Fruit fly (Drosophila melanogaster) whole organism, embryonic: ENCODE results near the gene RhoGAP5A.
A peak's percentile ranks its signal among the peaks of the same experiment; 100 is the strongest.

Source experiments
- Aef1 ChIP-seq: fragments of 200-800 bp; sonication (Bioruptor generic); IDR thresholded peaks from 3 replicates; pipeline ENCODE4 v1.3.6; 2022; ENCODE audit warnings: missing biosample characterization, missing genetic modification characterization
- BtbVII ChIP-seq: fragments of 200-800 bp; sonication (Bioruptor generic); optimal IDR thresholded peaks from 3 replicates; lab custom pipeline; 2017; ENCODE audit warnings: missing biosample characterization, mild to moderate bottlenecking, missing genetic modification characterization
- CG10267 ChIP-seq: fragments of 200-800 bp; sonication (Bioruptor generic); optimal IDR thresholded peaks from 2 replicates; lab custom pipeline; 2018; ENCODE audit warnings: missing biosample characterization, mild to moderate bottlenecking, missing genetic modification characterization, moderate library complexity
- CG10274 ChIP-seq: fragments of 200-800 bp; sonication (Bioruptor generic); optimal IDR thresholded peaks from 3 replicates; lab custom pipeline; 2017; ENCODE audit warnings: missing biosample characterization, mild to moderate bottlenecking, missing genetic modification characterization
- CG10321 ChIP-seq: fragments of 200-800 bp; sonication (Bioruptor generic); IDR thresholded peaks from 2 replicates; pipeline ENCODE4 v1.3.6; 2022; ENCODE audit warnings: missing biosample characterization, missing genetic modification characterization
- CG11696 ChIP-seq: fragments of 200-800 bp; sonication (Bioruptor generic); IDR thresholded peaks from 2 replicates; pipeline ENCODE4 v1.3.6; 2022; ENCODE audit warnings: missing biosample characterization, missing genetic modification characterization
- CG12659 ChIP-seq: fragments of 200-800 bp; sonication (Bioruptor generic); optimal IDR thresholded peaks from 3 replicates; lab custom pipeline; 2017; ENCODE audit warnings: mild to moderate bottlenecking, missing biosample characterization, missing genetic modification reagents, missing genetic modification characterization
- CG18476 ChIP-seq: fragments of 200-800 bp; sonication (Bioruptor generic); optimal IDR thresholded peaks from 2 replicates; lab custom pipeline; 2016; ENCODE audit warnings: missing biosample characterization, mild to moderate bottlenecking, missing genetic modification characterization
- CG2120 ChIP-seq: fragments of 200-800 bp; sonication (Bioruptor generic); optimal IDR thresholded peaks from 3 replicates; lab custom pipeline; 2016; ENCODE audit warnings: missing biosample characterization, missing genetic modification characterization
- CG2129 ChIP-seq: fragments of 200-800 bp; sonication (Bioruptor generic); IDR thresholded peaks from 2 replicates; pipeline ENCODE4 v1.3.6; 2022; ENCODE audit warnings: missing biosample characterization, missing genetic modification characterization; ENCODE audit not compliant: partially characterized antibody
- CG3163 ChIP-seq: fragments of 200-800 bp; sonication (Bioruptor generic); optimal IDR thresholded peaks from 3 replicates; lab custom pipeline; 2016; ENCODE audit warnings: missing biosample characterization, missing genetic modification characterization
- CG3847 ChIP-seq: fragments of 200-800 bp; sonication (Bioruptor generic); IDR thresholded peaks from 2 replicates; pipeline ENCODE4 v1.3.6; 2022; ENCODE audit warnings: missing biosample characterization, missing genetic modification characterization
- CG4730 ChIP-seq: fragments of 200-800 bp; sonication (Bioruptor generic); IDR thresholded peaks from 2 replicates; pipeline ENCODE4 v1.3.6; 2022; ENCODE audit warnings: missing biosample characterization, missing genetic modification characterization
- CG5180 ChIP-seq: fragments of 200-800 bp; sonication (Bioruptor generic); optimal IDR thresholded peaks from 3 replicates; lab custom pipeline; 2017; ENCODE audit warnings: missing biosample characterization, missing genetic modification characterization, mild to moderate bottlenecking, moderate library complexity, missing genetic modification reagents
- CG6791 ChIP-seq: fragments of 200-800 bp; sonication (Bioruptor generic); IDR thresholded peaks from 3 replicates; pipeline ENCODE4 v1.3.6; 2022; ENCODE audit warnings: missing biosample characterization, missing genetic modification characterization; ENCODE audit not compliant: partially characterized antibody
- CG7745 ChIP-seq: fragments of 200-800 bp; sonication (Bioruptor generic); optimal IDR thresholded peaks from 2 replicates; lab custom pipeline; 2018; ENCODE audit warnings: missing biosample characterization, mild to moderate bottlenecking, missing genetic modification characterization, moderate library complexity
- CG8281 ChIP-seq: fragments of 200-800 bp; sonication (Bioruptor generic); optimal IDR thresholded peaks from 2 replicates; lab custom pipeline; 2018; ENCODE audit warnings: missing biosample characterization, mild to moderate bottlenecking, missing genetic modification characterization, moderate library complexity
- CG8765 ChIP-seq: fragments of 200-800 bp; sonication (Bioruptor generic); IDR thresholded peaks from 2 replicates; pipeline ENCODE4 v1.3.6; 2022; ENCODE audit warnings: missing biosample characterization, missing genetic modification characterization
- CG9609 ChIP-seq: fragments of 200-800 bp; sonication (Bioruptor generic); optimal IDR thresholded peaks from 3 replicates; lab custom pipeline; 2016; ENCODE audit warnings: missing biosample characterization, missing genetic modification characterization
- CG9876 ChIP-seq: fragments of 200-800 bp; sonication (Bioruptor generic); optimal IDR thresholded peaks from 2 replicates; lab custom pipeline; 2016; ENCODE audit warnings: missing biosample characterization, missing genetic modification characterization
- Camta ChIP-seq: fragments of 200-800 bp; sonication (Bioruptor generic); optimal IDR thresholded peaks from 2 replicates; lab custom pipeline; 2016; ENCODE audit warnings: missing biosample characterization, missing genetic modification characterization
- Chrac-16 ChIP-seq: fragments of 200-800 bp; sonication (Bioruptor generic); optimal IDR thresholded peaks from 3 replicates; lab custom pipeline; 2016; ENCODE audit warnings: missing biosample characterization, missing genetic modification characterization
- Drgx ChIP-seq: fragments of 200-800 bp; sonication (Bioruptor generic); IDR thresholded peaks from 2 replicates; pipeline ENCODE4 v1.3.6; 2022; ENCODE audit warnings: missing biosample characterization, missing genetic modification characterization
- Elba2 ChIP-seq: fragments of 200-800 bp; sonication (Bioruptor generic); optimal IDR thresholded peaks from 3 replicates; lab custom pipeline; 2016; ENCODE audit warnings: missing biosample characterization, missing genetic modification characterization
- Fer3 ChIP-seq: fragments of 200-800 bp; sonication (Bioruptor generic); optimal IDR thresholded peaks from 2 replicates; lab custom pipeline; 2018; ENCODE audit warnings: missing biosample characterization, mild to moderate bottlenecking, missing genetic modification characterization, moderate library complexity
- NC2α ChIP-seq: fragments of 200-800 bp; sonication (Bioruptor generic); optimal IDR thresholded peaks from 2 replicates; lab custom pipeline; 2016; ENCODE audit warnings: missing biosample characterization, missing genetic modification characterization
- NC2β ChIP-seq: fragments of 200-800 bp; sonication (Bioruptor generic); optimal IDR thresholded peaks from 2 replicates; lab custom pipeline; 2016; ENCODE audit warnings: missing biosample characterization, missing genetic modification characterization
- Ptx1 ChIP-seq: fragments of 200-800 bp; sonication (Bioruptor generic); IDR thresholded peaks from 2 replicates; pipeline ENCODE4 v1.3.6; 2022; ENCODE audit warnings: missing biosample characterization, missing genetic modification characterization
- Side ChIP-seq: fragments of 200-800 bp; sonication (Bioruptor generic); optimal IDR thresholded peaks from 2 replicates; lab custom pipeline; 2016; ENCODE audit warnings: missing biosample characterization, missing genetic modification characterization
- Sox100B ChIP-seq: fragments of 200-800 bp; sonication (Bioruptor generic); optimal IDR thresholded peaks from 3 replicates; lab custom pipeline; 2018; ENCODE audit warnings: missing biosample characterization, mild to moderate bottlenecking, missing genetic modification characterization
- Sox102F ChIP-seq: fragments of 200-800 bp; sonication (Bioruptor generic); optimal IDR thresholded peaks from 2 replicates; lab custom pipeline; 2018; ENCODE audit warnings: missing biosample characterization, mild to moderate bottlenecking, missing genetic modification characterization, moderate library complexity
- Stat92E ChIP-seq, 3 experiments: fragments of >200 bp in 2 of 3; fragments of 200-800 bp in 1 of 3; sonication (Bioruptor generic) in 1 of 3; optimal IDR thresholded peaks; 2 replicates each; lab custom pipeline; 2017 to 2019; ENCODE audit warnings: missing biosample characterization in 3 of 3, missing genetic modification characterization in 3 of 3, mild to moderate bottlenecking in 1 of 3, moderate library complexity in 1 of 3
- ase ChIP-seq: fragments of 200-800 bp; sonication (Bioruptor generic); IDR thresholded peaks from 3 replicates; pipeline ENCODE4 v1.3.6; 2022; ENCODE audit warnings: missing biosample characterization, missing genetic modification characterization
- dysf ChIP-seq: fragments of 200-800 bp; sonication (Bioruptor generic); IDR thresholded peaks from 3 replicates; pipeline ENCODE4 v1.3.6; 2022; ENCODE audit warnings: missing biosample characterization, missing genetic modification characterization
- gcm2 ChIP-seq: fragments of 200-800 bp; sonication (Bioruptor generic); optimal IDR thresholded peaks from 2 replicates; lab custom pipeline; 2016; ENCODE audit warnings: missing biosample characterization, missing genetic modification characterization
- gsb ChIP-seq: fragments of 200-800 bp; sonication (Bioruptor generic); IDR thresholded peaks from 2 replicates; pipeline ENCODE4 v1.3.6; 2022; ENCODE audit warnings: missing biosample characterization, missing genetic modification characterization
- kay ChIP-seq: fragments of 200-800 bp; sonication (Bioruptor generic); optimal IDR thresholded peaks from 2 replicates; lab custom pipeline; 2016; ENCODE audit warnings: missing biosample characterization, missing genetic modification characterization
- klu ChIP-seq: fragments of 200-800 bp; sonication (Bioruptor generic); IDR thresholded peaks from 2 replicates; pipeline ENCODE4 v1.3.6; 2022; ENCODE audit warnings: missing biosample characterization, missing genetic modification characterization
- knrl ChIP-seq: fragments of 200-800 bp; sonication (Bioruptor generic); IDR thresholded peaks from 3 replicates; pipeline ENCODE4 v1.3.6; 2022; ENCODE audit warnings: missing biosample characterization, missing genetic modification characterization; ENCODE audit not compliant: partially characterized antibody
- oc ChIP-seq: fragments of 200-800 bp; sonication (Bioruptor generic); optimal IDR thresholded peaks from 2 replicates; lab custom pipeline; 2018; ENCODE audit warnings: missing biosample characterization, mild to moderate bottlenecking, missing genetic modification characterization, moderate library complexity
- p53 ChIP-seq: fragments of 200-800 bp; sonication (Bioruptor generic); optimal IDR thresholded peaks from 2 replicates; lab custom pipeline; 2016; ENCODE audit warnings: missing biosample characterization, missing genetic modification characterization
- pan ChIP-seq, 4 experiments: fragments of >200 bp in 3 of 4; fragments of 200-800 bp in 1 of 4; sonication (Bioruptor generic) in 1 of 4; optimal IDR thresholded peaks in 3 of 4; IDR thresholded peaks in 1 of 4; 2 replicates each; pipeline versions ENCODE4 v1.3.6 to Lab custom; 2017 to 2022; ENCODE audit warnings: missing biosample characterization in 2 of 4, missing genetic modification characterization in 2 of 4, mixed read lengths in 1 of 4
- pb ChIP-seq: fragments of 200-800 bp; sonication (Bioruptor generic); optimal IDR thresholded peaks from 3 replicates; lab custom pipeline; 2016; ENCODE audit warnings: missing biosample characterization, missing genetic modification characterization
- pho ChIP-seq: fragments of 200-800 bp; sonication (Bioruptor generic); optimal IDR thresholded peaks from 2 replicates; lab custom pipeline; 2016; ENCODE audit warnings: missing biosample characterization, missing genetic modification characterization
- prd ChIP-seq, 3 experiments: fragments of >200 bp in 2 of 3; fragments of 200-800 bp in 1 of 3; sonication (Bioruptor generic) in 1 of 3; optimal IDR thresholded peaks in 2 of 3; IDR thresholded peaks in 1 of 3; 2 replicates in 2 of 3; 3 replicates in 1 of 3; pipeline versions ENCODE4 v1.3.6 to Lab custom; 2017 to 2022; ENCODE audit warnings: missing biosample characterization in 1 of 3, missing genetic modification characterization in 1 of 3
- run ChIP-seq: fragments of 200-800 bp; sonication (Bioruptor generic); optimal IDR thresholded peaks from 3 replicates; lab custom pipeline; 2018; ENCODE audit warnings: missing biosample characterization, mild to moderate bottlenecking, missing genetic modification characterization
- sisA ChIP-seq: fragments of 200-800 bp; sonication (Bioruptor generic); IDR thresholded peaks from 2 replicates; pipeline ENCODE4 v1.3.6; 2022; ENCODE audit warnings: missing biosample characterization, missing genetic modification characterization
- sug ChIP-seq: fragments of 200-800 bp; optimal IDR thresholded peaks from 2 replicates; lab custom pipeline; 2019; ENCODE audit warnings: missing biosample characterization, mild to moderate bottlenecking, missing genetic modification characterization, moderate library complexity
- tgo ChIP-seq: fragments of 200-800 bp; sonication (Bioruptor generic); IDR thresholded peaks from 3 replicates; pipeline ENCODE4 v1.3.6; 2022; ENCODE audit warnings: missing biosample characterization, missing genetic modification characterization
- zen ChIP-seq: fragments of 200-800 bp; sonication (Bioruptor generic); optimal IDR thresholded peaks from 3 replicates; lab custom pipeline; 2018; ENCODE audit warnings: missing biosample characterization, mild to moderate bottlenecking, missing genetic modification characterization, moderate library complexity

Gene RhoGAP5A

DNA sequence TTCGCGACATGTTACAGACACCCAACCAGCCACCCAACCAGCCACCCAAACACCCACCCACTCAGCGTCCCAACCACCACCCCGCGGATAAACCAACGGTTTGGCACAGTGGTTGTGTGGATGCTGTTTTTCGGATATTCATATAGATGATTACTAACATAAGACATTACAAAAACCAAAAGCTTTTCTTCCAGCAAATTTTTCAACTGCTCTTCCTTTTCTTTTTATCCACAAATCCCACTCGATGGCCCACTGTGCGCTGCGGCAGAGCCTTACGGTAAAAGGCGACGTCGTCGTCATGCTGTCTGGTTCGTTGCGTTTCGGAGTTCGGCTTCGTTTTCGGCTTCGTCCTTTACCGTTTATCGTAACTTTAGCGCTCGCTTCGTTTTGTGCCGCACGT, 20.0 kb upstream of the RhoGAP5A start (continued):
- TF ChIP-seq pb (GFP tag; lab: Kevin White, UChicago), result peak; percentile 52
- TF ChIP-seq Side (GFP tag; lab: Kevin White, UChicago), result peak; percentile 50
- TF ChIP-seq zen (tag; lab: Kevin White, UChicago), result no peak
- no peak for TF ChIP-seq CG9876 (GFP tag; lab: Kevin White, UChicago)
- peak; percentile 52 for TF ChIP-seq CG9609 (GFP tag; lab: Kevin White, UChicago)
- TF ChIP-seq gsb (GFP tag; lab: Robert Waterston, UW), result no peak
- TF ChIP-seq BtbVII (GFP tag; lab: Kevin White, UChicago), result peak; percentile 62
- peak; percentile 49; the same call in 1 of the 3 replicates for TF ChIP-seq Aef1 (GFP tag; lab: Robert Waterston, UW)
- TF ChIP-seq tgo (GFP tag; lab: Robert Waterston, UW), result peak; percentile 48
- no peak for TF ChIP-seq Stat92E (GFP tag; optimal IDR thresholded peaks at IDR 0.05; lab: Kevin White, UChicago)
- no peak for TF ChIP-seq NC2α (GFP tag; lab: Kevin White, UChicago)
- TF ChIP-seq CG10267 (tag; lab: Kevin White, UChicago), result peak; percentile 8
- TF ChIP-seq Sox102F, result peak; percentile 59
- TF ChIP-seq gcm2 (GFP tag; lab: Kevin White, UChicago), result peak; percentile 8
- TF ChIP-seq CG2129, result no peak
- peak; percentile 39 for TF ChIP-seq Drgx (GFP tag; lab: Robert Waterston, UW)
- no peak for TF ChIP-seq CG10321 (GFP tag; lab: Robert Waterston, UW)
- TF ChIP-seq sug (tag; lab: Kevin White, UChicago), result peak; percentile 43
- 0 out of 2 replicates have a peak, but pooled peaks have one; percentile 16 for TF ChIP-seq CG11696
- no peak for TF ChIP-seq CG7745 (tag; lab: Kevin White, UChicago)
- peak; percentile 68 for TF ChIP-seq CG2120 (GFP tag; lab: Kevin White, UChicago)
- peak; percentile 40; the same call in 1 of the 2 replicates for TF ChIP-seq CG4730
- TF ChIP-seq Ptx1 (GFP tag; lab: Robert Waterston, UW), result peak; percentile 63
- TF ChIP-seq prd (optimal IDR thresholded peaks at IDR 0.05; lab: Kevin White, UChicago), result no peak
- peak; percentile 67 for TF ChIP-seq prd (GFP tag; IDR thresholded peaks at IDR 0.05; lab: Robert Waterston, UW)
- TF ChIP-seq CG3847 (GFP tag; lab: Robert Waterston, UW), result peak; percentile 47; the same call in 1 of the 2 replicates
- no peak for TF ChIP-seq Camta
- no peak for TF ChIP-seq Elba2 (GFP tag; lab: Kevin White, UChicago)
- peak; percentile 35 for TF ChIP-seq CG12659 (GFP tag; lab: Kevin White, UChicago)
- no peak for TF ChIP-seq Sox100B
- TF ChIP-seq dysf (GFP tag; lab: Robert Waterston, UW), result peak; percentile 75
- no peak for TF ChIP-seq p53 (GFP tag; lab: Kevin White, UChicago)
- no peak for TF ChIP-seq CG10274
- TF ChIP-seq CG5180 (GFP tag; lab: Kevin White, UChicago), result peak; percentile 16
- peak; percentile 22 for TF ChIP-seq NC2β (GFP tag; lab: Kevin White, UChicago)
- peak; percentile 72 for TF ChIP-seq ase
- TF ChIP-seq Fer3 (tag; lab: Kevin White, UChicago), result peak; percentile 46
- peak; percentile 39 for TF ChIP-seq pho (GFP tag; lab: Kevin White, UChicago)
- TF ChIP-seq knrl, result no peak
- no peak for TF ChIP-seq CG8281 (tag; lab: Kevin White, UChicago)
- no peak for TF ChIP-seq kay (GFP tag; lab: Kevin White, UChicago)
- TF ChIP-seq Chrac-16, result no peak
- TF ChIP-seq CG6791, result no peak
- TF ChIP-seq CG3163 (GFP tag; lab: Kevin White, UChicago), result no peak
- TF ChIP-seq sisA (GFP tag; lab: Robert Waterston, UW), result peak; percentile 61
- no peak for TF ChIP-seq run
- no peak for TF ChIP-seq pan (optimal IDR thresholded peaks at IDR 0.05; lab: Kevin White, UChicago)
- peak in 1 of 2 experiments; percentile 69 for TF ChIP-seq pan (GFP tag; optimal IDR thresholded peaks at IDR 0.05 in 1 of 2, IDR thresholded peaks at IDR 0.05 in 1 of 2)
- 0 out of 2 replicates have a peak, but pooled peaks have one; percentile 27 for TF ChIP-seq klu (GFP tag; lab: Robert Waterston, UW)
- TF ChIP-seq CG8765 (GFP tag; lab: Robert Waterston, UW), result peak; percentile 60
- TF ChIP-seq CG18476 (GFP tag; lab: Kevin White, UChicago), result no peak
- peak; percentile 12 for TF ChIP-seq oc (tag; lab: Kevin White, UChicago)
